Fruit fly (Drosophila melanogaster) whole organism, embryonic: ENCODE data around the gene CG15422.
A peak's percentile ranks its signal among the peaks of the same experiment; 100 is the strongest.

Experiments used
- Ada2b ChIP-seq: fragments of 200-800 bp; sonication (Bioruptor generic); IDR thresholded peaks from 2 replicates; pipeline ENCODE4 v1.3.6; 2022; ENCODE audit warnings: missing biosample characterization, missing genetic modification characterization
- CG11085 ChIP-seq: fragments of 200-800 bp; sonication (Bioruptor generic); IDR thresholded peaks from 2 replicates; pipeline ENCODE4 v1.3.6; 2022; ENCODE audit warnings: missing biosample characterization, missing genetic modification characterization
- CG11695 ChIP-seq: fragments of 200-800 bp; sonication (Bioruptor generic); IDR thresholded peaks from 3 replicates; pipeline ENCODE4 v1.3.6; 2022; ENCODE audit warnings: missing biosample characterization, missing genetic modification characterization
- CG12219 ChIP-seq: fragments of 200-800 bp; sonication (Bioruptor generic); optimal IDR thresholded peaks from 3 replicates; lab custom pipeline; 2018; ENCODE audit warnings: missing biosample characterization, mild to moderate bottlenecking, missing genetic modification characterization
- CG15479 ChIP-seq: fragments of 200-800 bp; sonication (Bioruptor generic); optimal IDR thresholded peaks from 3 replicates; lab custom pipeline; 2019; ENCODE audit warnings: missing biosample characterization, mild to moderate bottlenecking, missing genetic modification characterization, moderate library complexity
- CG17802 ChIP-seq: fragments of 200-800 bp; sonication (Bioruptor generic); optimal IDR thresholded peaks from 2 replicates; lab custom pipeline; 2018; ENCODE audit warnings: missing biosample characterization, mild to moderate bottlenecking, missing genetic modification characterization, moderate library complexity
- CG1832 ChIP-seq: fragments of 200-800 bp; sonication (Bioruptor generic); optimal IDR thresholded peaks from 2 replicates; lab custom pipeline; 2017; ENCODE audit warnings: missing biosample characterization, mild to moderate bottlenecking, missing genetic modification characterization, inconsistent platforms
- CG2199 ChIP-seq: fragments of 200-800 bp; sonication (Bioruptor generic); IDR thresholded peaks from 3 replicates; pipeline ENCODE4 v1.3.6; 2022; ENCODE audit warnings: missing biosample characterization, missing genetic modification characterization
- CG2712 ChIP-seq: fragments of 200-800 bp; optimal IDR thresholded peaks from 3 replicates; lab custom pipeline; 2019; ENCODE audit warnings: missing biosample characterization, mild to moderate bottlenecking, missing genetic modification characterization, moderate library complexity
- CG34376 ChIP-seq: fragments of 200-800 bp; sonication (Bioruptor generic); optimal IDR thresholded peaks from 2 replicates; lab custom pipeline; 2018; ENCODE audit warnings: missing biosample characterization, mild to moderate bottlenecking, missing genetic modification characterization
- CG5180 ChIP-seq: fragments of 200-800 bp; sonication (Bioruptor generic); optimal IDR thresholded peaks from 3 replicates; lab custom pipeline; 2017; ENCODE audit warnings: missing biosample characterization, missing genetic modification characterization, mild to moderate bottlenecking, moderate library complexity, missing genetic modification reagents
- CG6175 ChIP-seq: fragments of 200-800 bp; sonication (Bioruptor generic); IDR thresholded peaks from 3 replicates; pipeline ENCODE4 v1.3.6; 2022; ENCODE audit warnings: missing biosample characterization, missing genetic modification characterization
- CG6272 ChIP-seq: fragments of 200-800 bp; sonication (Bioruptor generic); IDR thresholded peaks from 2 replicates; pipeline ENCODE4 v1.3.6; 2022; ENCODE audit warnings: missing biosample characterization, missing genetic modification characterization
- CG6813 ChIP-seq: fragments of 200-800 bp; sonication (Bioruptor generic); optimal IDR thresholded peaks from 2 replicates; lab custom pipeline; 2017; ENCODE audit warnings: missing biosample characterization, missing genetic modification characterization, mild to moderate bottlenecking, moderate library complexity, missing genetic modification reagents
- CG7372 ChIP-seq: fragments of 200-800 bp; sonication (Bioruptor generic); IDR thresholded peaks from 2 replicates; pipeline ENCODE4 v1.3.6; 2022; ENCODE audit warnings: missing biosample characterization, missing genetic modification characterization
- CG8924 ChIP-seq: fragments of 200-800 bp; optimal IDR thresholded peaks from 3 replicates; lab custom pipeline; 2019; ENCODE audit warnings: missing biosample characterization, mild to moderate bottlenecking, missing genetic modification characterization, moderate library complexity
- CTCF ChIP-seq: fragments of 200-800 bp; sonication (Bioruptor generic); optimal IDR thresholded peaks from 2 replicates; lab custom pipeline; 2017; ENCODE audit warnings: missing biosample characterization, mild to moderate bottlenecking, missing genetic modification characterization, moderate library complexity
- Elba2 ChIP-seq: fragments of 200-800 bp; sonication (Bioruptor generic); optimal IDR thresholded peaks from 3 replicates; lab custom pipeline; 2016; ENCODE audit warnings: missing biosample characterization, missing genetic modification characterization
- HLHmδ ChIP-seq: fragments of 200-800 bp; sonication (Bioruptor generic); optimal IDR thresholded peaks from 2 replicates; lab custom pipeline; 2018; ENCODE audit warnings: missing biosample characterization, mild to moderate bottlenecking, missing genetic modification characterization, moderate library complexity
- NK7.1 ChIP-seq: fragments of 200-800 bp; sonication (Bioruptor generic); optimal IDR thresholded peaks from 3 replicates; lab custom pipeline; 2016; ENCODE audit warnings: missing biosample characterization, missing genetic modification characterization
- Optix ChIP-seq: fragments of 200-800 bp; sonication (Bioruptor generic); IDR thresholded peaks from 3 replicates; pipeline ENCODE4 v1.3.6; 2022; ENCODE audit warnings: missing biosample characterization, missing genetic modification characterization
- Trl ChIP-seq, 3 experiments: fragments of >200 bp in 2 of 3; fragments of 200-800 bp in 1 of 3; sonication (Bioruptor generic) in 1 of 3; optimal IDR thresholded peaks; 2 replicates in 1 of 3; 3 replicates in 2 of 3; lab custom pipeline; 2016 to 2017; ENCODE audit warnings: missing biosample characterization in 1 of 3, missing genetic modification characterization in 1 of 3
- Xbp1 ChIP-seq: fragments of 200-800 bp; sonication (Bioruptor generic); optimal IDR thresholded peaks from 3 replicates; lab custom pipeline; 2016; ENCODE audit warnings: missing biosample characterization, mild to moderate bottlenecking, missing genetic modification characterization
- YL-1 ChIP-seq: fragments of 200-800 bp; sonication (Bioruptor generic); optimal IDR thresholded peaks from 3 replicates; lab custom pipeline; 2017; ENCODE audit warnings: missing biosample characterization, mild to moderate bottlenecking, missing genetic modification characterization
- chinmo ChIP-seq: fragments of 200-800 bp; sonication (Bioruptor generic); IDR thresholded peaks from 4 replicates; pipeline ENCODE4 v1.3.6; 2022; ENCODE audit warnings: missing biosample characterization, missing genetic modification characterization; ENCODE audit not compliant: partially characterized antibody
- crol ChIP-seq: fragments of 200-800 bp; sonication (Bioruptor generic); IDR thresholded peaks from 2 replicates; pipeline ENCODE4 v1.3.6; 2022; ENCODE audit warnings: missing biosample characterization, missing genetic modification characterization
- dm ChIP-seq: fragments of 200-800 bp; sonication (Bioruptor generic); optimal IDR thresholded peaks from 3 replicates; lab custom pipeline; 2016; ENCODE audit warnings: missing biosample characterization, missing genetic modification characterization
- fru ChIP-seq: fragments of >200 bp; optimal IDR thresholded peaks from 2 replicates; lab custom pipeline; 2017
- gt ChIP-seq: fragments of 200-800 bp; sonication (Bioruptor generic); IDR thresholded peaks from 2 replicates; pipeline ENCODE4 v1.3.6; 2022; ENCODE audit warnings: missing biosample characterization, missing genetic modification characterization
- kni ChIP-seq: fragments of 200-800 bp; sonication (Bioruptor generic); optimal IDR thresholded peaks from 3 replicates; lab custom pipeline; 2017; ENCODE audit warnings: mild to moderate bottlenecking, missing biosample characterization, missing genetic modification reagents, missing genetic modification characterization
- lola ChIP-seq, 3 experiments: fragments of >200 bp in 2 of 3; fragments of 200-800 bp in 1 of 3; sonication (Bioruptor generic) in 1 of 3; optimal IDR thresholded peaks; 2 replicates each; lab custom pipeline; 2017 to 2019; ENCODE audit warnings: missing biosample characterization in 3 of 3, missing genetic modification characterization in 3 of 3, mild to moderate bottlenecking in 1 of 3, moderate library complexity in 1 of 3
- oc ChIP-seq: fragments of 200-800 bp; sonication (Bioruptor generic); optimal IDR thresholded peaks from 2 replicates; lab custom pipeline; 2018; ENCODE audit warnings: missing biosample characterization, mild to moderate bottlenecking, missing genetic modification characterization, moderate library complexity
- pho ChIP-seq: fragments of 200-800 bp; sonication (Bioruptor generic); optimal IDR thresholded peaks from 2 replicates; lab custom pipeline; 2016; ENCODE audit warnings: missing biosample characterization, missing genetic modification characterization
- pros ChIP-seq: fragments of 200-800 bp; sonication (Bioruptor generic); optimal IDR thresholded peaks from 3 replicates; lab custom pipeline; 2019; ENCODE audit warnings: missing biosample characterization, mild to moderate bottlenecking, missing genetic modification characterization, moderate library complexity
- psq ChIP-seq: fragments of 200-800 bp; sonication (Bioruptor generic); optimal IDR thresholded peaks from 2 replicates; lab custom pipeline; 2017; ENCODE audit warnings: missing biosample characterization, missing genetic modification characterization
- schlank ChIP-seq: fragments of 200-800 bp; sonication (Bioruptor generic); optimal IDR thresholded peaks from 2 replicates; lab custom pipeline; 2018; ENCODE audit warnings: missing biosample characterization, mild to moderate bottlenecking, missing genetic modification characterization
- sisA ChIP-seq: fragments of 200-800 bp; sonication (Bioruptor generic); IDR thresholded peaks from 2 replicates; pipeline ENCODE4 v1.3.6; 2022; ENCODE audit warnings: missing biosample characterization, missing genetic modification characterization
- so ChIP-seq: fragments of 200-800 bp; sonication (Bioruptor generic); IDR thresholded peaks from 3 replicates; pipeline ENCODE4 v1.3.6; 2022; ENCODE audit warnings: missing biosample characterization, missing genetic modification characterization
- tll ChIP-seq, 2 experiments: fragments of 200-800 bp in 1 of 2; fragments of >200 bp in 1 of 2; sonication (Bioruptor generic) in 1 of 2; optimal IDR thresholded peaks; 2 replicates each; lab custom pipeline; 2017 to 2019; ENCODE audit warnings: missing biosample characterization in 2 of 2, missing genetic modification characterization in 2 of 2, mild to moderate bottlenecking in 1 of 2, moderate library complexity in 1 of 2
- zfh2 ChIP-seq: fragments of 200-800 bp; sonication (Bioruptor generic); optimal IDR thresholded peaks from 2 replicates; lab custom pipeline; 2016; ENCODE audit warnings: missing biosample characterization, missing genetic modification characterization

CG15422 gene

dm6 chr2L:4028697-4029096 lies 23.9 kb downstream of the CG15422 start:
- TF ChIP-seq Xbp1 (GFP tag; lab: Kevin White, UChicago) (no peak), chinmo (GFP tag; lab: Robert Waterston, UW) (0 out of 4 replicates have a peak, but pooled peaks have one; percentile 43), kni (peak; percentile 58), oc (tag; lab: Kevin White, UChicago) (peak; percentile 17), fru (no peak), CG11085 (GFP tag; lab: Robert Waterston, UW) (no peak), CG1832 (GFP tag; lab: Kevin White, UChicago) (peak; percentile 64), pros (GFP tag; lab: Kevin White, UChicago) (peak; percentile 96), CG11695 (GFP tag; lab: Robert Waterston, UW) (no peak), CTCF (GFP tag; lab: Kevin White, UChicago) (no peak), psq (GFP tag; lab: Kevin White, UChicago) (peak; percentile 63), YL-1 (GFP tag; lab: Kevin White, UChicago) (no peak), CG6175 (GFP tag; lab: Robert Waterston, UW) (no peak), HLHmδ (no peak), CG6813 (GFP tag; lab: Kevin White, UChicago) (no peak), schlank (no peak), sisA (GFP tag; lab: Robert Waterston, UW) (no peak), Elba2 (GFP tag; lab: Kevin White, UChicago) (peak; percentile 71), CG6272 (GFP tag; lab: Robert Waterston, UW) (no peak), CG17802 (tag; lab: Kevin White, UChicago) (no peak), zfh2 (GFP tag; lab: Kevin White, UChicago) (no peak), so (GFP tag; lab: Robert Waterston, UW) (no peak), CG2199 (GFP tag; lab: Robert Waterston, UW) (peak; percentile 69; the same call in 2 of the 3 replicates), Optix (no peak), pho (no peak), tll (GFP tag; optimal IDR thresholded peaks at IDR 0.05; lab: Kevin White, UChicago) (peak in 1 of 2 experiments; percentile 33), CG12219 (GFP tag; lab: Kevin White, UChicago) (no peak), CG5180 (GFP tag; lab: Kevin White, UChicago) (peak; percentile 65), NK7.1 (no peak), dm (GFP tag; lab: Kevin White, UChicago) (no peak), CG15479 (GFP tag; lab: Kevin White, UChicago) (peak; percentile 77), gt (GFP tag; lab: Robert Waterston, UW) (no peak), Trl (optimal IDR thresholded peaks at IDR 0.05; lab: Kevin White, UChicago) (peak in 1 of 2 experiments; percentile 16), Trl (GFP tag; optimal IDR thresholded peaks at IDR 0.05; lab: Kevin White, UChicago) (no peak), lola (GFP tag; optimal IDR thresholded peaks at IDR 0.05; lab: Kevin White, UChicago) (no peak), crol (GFP tag; lab: Robert Waterston, UW) (peak; percentile 88), CG7372 (GFP tag; lab: Robert Waterston, UW) (no peak), CG2712 (tag; lab: Kevin White, UChicago) (no peak), Ada2b (GFP tag; lab: Robert Waterston, UW) (no peak), CG8924 (no peak), CG34376 (GFP tag; lab: Kevin White, UChicago) (no peak)
- TF ChIP-seq, all 482 proteins: peak for 13
